Fruit fly (Drosophila melanogaster): ENCODE results near the gene MICU1.

MICU1 gene

DNA sequence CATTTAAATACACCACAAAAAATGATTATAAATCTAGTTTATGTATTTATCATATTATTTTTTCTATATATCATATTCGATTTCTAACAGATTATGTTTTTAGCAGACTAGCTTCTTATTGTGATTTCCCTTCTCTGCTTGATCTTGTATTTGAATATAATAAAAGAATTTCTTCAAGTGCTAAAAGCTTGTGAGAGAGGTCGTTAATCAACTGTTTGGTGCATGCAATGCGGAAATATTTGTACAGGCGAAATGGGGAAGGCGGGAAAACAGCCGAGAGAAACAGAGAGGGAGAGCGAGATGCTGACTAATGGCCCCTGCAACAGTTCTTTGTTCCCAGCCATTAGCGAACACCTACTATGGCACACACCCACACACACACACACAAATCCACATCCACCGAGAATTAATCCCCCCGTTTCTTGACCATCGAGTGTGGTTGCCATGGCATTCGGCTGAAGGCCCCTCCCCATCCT is 17.6 kb downstream of the MICU1 start (continued):
- TF ChIP-seq Fer2 (tag; optimal IDR thresholded peaks at IDR 0.05) (no peak), Xrp1 (GFP tag; IDR thresholded peaks at IDR 0.05) (0 out of 2 replicates have a peak, but pooled peaks have one; percentile 9), cg (GFP tag; optimal IDR thresholded peaks at IDR 0.05) (peak; percentile 47), phol (tag; optimal IDR thresholded peaks at IDR 0.05) (no peak), CG3281 (GFP tag; optimal IDR thresholded peaks at IDR 0.05) (no peak), Gug (GFP tag; IDR thresholded peaks at IDR 0.05) (no peak), Myb (GFP tag; optimal IDR thresholded peaks at IDR 0.05) (no peak), Hsf (GFP tag; optimal IDR thresholded peaks at IDR 0.05) (no peak), CG2120 (GFP tag; optimal IDR thresholded peaks at IDR 0.05) (no peak), CG13894 (tag; optimal IDR thresholded peaks at IDR 0.05) (no peak), zf30C (GFP tag; optimal IDR thresholded peaks at IDR 0.05) (no peak), CkIIα-i1 (GFP tag; IDR thresholded peaks at IDR 0.05) (no peak), CG12769 (tag; optimal IDR thresholded peaks at IDR 0.05) (no peak), sens (GFP tag) (peak; percentile 61), MBD-R2 (GFP tag; IDR thresholded peaks at IDR 0.05) (no peak), CG11504 (tag; optimal IDR thresholded peaks at IDR 0.05) (peak; percentile 6), sd (tag; optimal IDR thresholded peaks at IDR 0.05) (peak; percentile 46), dimm (GFP tag; IDR thresholded peaks at IDR 0.05) (no peak), nau (GFP tag; optimal IDR thresholded peaks at IDR 0.05) (no peak), otp (GFP tag; IDR thresholded peaks at IDR 0.05) (no peak), so (GFP tag; IDR thresholded peaks at IDR 0.05) (no peak), az2 (GFP tag; optimal IDR thresholded peaks at IDR 0.05) (no peak), Doc2 (GFP tag; IDR thresholded peaks at IDR 0.05) (no peak), hkb (optimal IDR thresholded peaks at IDR 0.05) (no peak), hkb (GFP tag; IDR thresholded peaks at IDR 0.05) (no peak), slou (GFP tag; optimal IDR thresholded peaks at IDR 0.05) (no peak), crol (GFP tag; IDR thresholded peaks at IDR 0.05) (peak; percentile 66), CG8290 (GFP tag; optimal IDR thresholded peaks at IDR 0.05) (no peak), CG8290 (tag; optimal IDR thresholded peaks at IDR 0.05) (no peak), Dll (GFP tag; IDR thresholded peaks at IDR 0.05; ENCODE audit: partially characterized antibody) (no peak), pum (GFP tag; optimal IDR thresholded peaks at IDR 0.05) (no peak), slbo (GFP tag; IDR thresholded peaks at IDR 0.05) (no peak), Ptx1 (GFP tag; IDR thresholded peaks at IDR 0.05) (0 out of 2 replicates have a peak, but pooled peaks have one; percentile 6), Asciz (GFP tag; optimal IDR thresholded peaks at IDR 0.05) (no peak), sc (optimal IDR thresholded peaks at IDR 0.05) (no peak), sc (GFP tag; optimal IDR thresholded peaks at IDR 0.05) (no peak), amos (GFP tag; IDR thresholded peaks at IDR 0.05; ENCODE audit: partially characterized antibody) (no peak), CHES-1-like (GFP tag; optimal IDR thresholded peaks at IDR 0.05) (no peak), PHDP (tag; optimal IDR thresholded peaks at IDR 0.05) (no peak), Eip74EF (GFP tag; optimal IDR thresholded peaks at IDR 0.05) (peak in 1 of 2 experiments; percentile 77), B-H1 (GFP tag; IDR thresholded peaks at IDR 0.05) (no peak), CG4820 (GFP tag; optimal IDR thresholded peaks at IDR 0.05) (no peak), gsb-n (tag; optimal IDR thresholded peaks at IDR 0.05) (no peak), wor (GFP tag; IDR thresholded peaks at IDR 0.05) (no peak), onecut (GFP tag; IDR thresholded peaks at IDR 0.05) (no peak), D19A (tag; optimal IDR thresholded peaks at IDR 0.05) (no peak), CG13624 (GFP tag; optimal IDR thresholded peaks at IDR 0.05) (no peak), CG11696 (GFP tag; IDR thresholded peaks at IDR 0.05) (no peak), CG10147 (GFP tag; optimal IDR thresholded peaks at IDR 0.05) (no peak), CG2712 (tag; optimal IDR thresholded peaks at IDR 0.05) (peak; percentile 3), Doc3 (GFP tag; IDR thresholded peaks at IDR 0.05; ENCODE audit: partially characterized antibody) (no peak), zfh2 (GFP tag; optimal IDR thresholded peaks at IDR 0.05) (no peak)
